Worm (Caenorhabditis elegans) whole organism, L3 larva: ENCODE results near the gene str-68.

Source experiments
- R02D3.7 ChIP-seq: fragments of 150-350 bp; optimal IDR thresholded peaks from 2 replicates; lab custom pipeline; 2014; ENCODE audit warnings: missing biosample characterization, missing genetic modification characterization
- ZK546.5 ChIP-seq: sonication (generic microtip); optimal IDR thresholded peaks from 2 replicates; lab custom pipeline; 2017; ENCODE audit warnings: missing biosample characterization, missing genetic modification characterization
- ama-1 ChIP-seq: fragments of 150-350 bp; optimal IDR thresholded peaks from 2 replicates; lab custom pipeline; 2018
- ceh-28 ChIP-seq: fragments of 150-350 bp; optimal IDR thresholded peaks from 2 replicates; lab custom pipeline; 2014; ENCODE audit warnings: missing biosample characterization, missing genetic modification reagents, missing genetic modification characterization
- ceh-82 ChIP-seq: fragments of 150-350 bp; optimal IDR thresholded peaks from 2 replicates; lab custom pipeline; 2014; ENCODE audit warnings: missing biosample characterization, missing genetic modification characterization
- daf-12 ChIP-seq: fragments of 150-350 bp; optimal IDR thresholded peaks from 2 replicates; lab custom pipeline; 2014; ENCODE audit warnings: missing biosample characterization, missing genetic modification reagents, missing genetic modification characterization
- egl-27 ChIP-seq: sonication (generic microtip); optimal IDR thresholded peaks from 4 replicates; lab custom pipeline; 2017; ENCODE audit warnings: missing biosample characterization, missing genetic modification reagents, missing genetic modification characterization
- egl-5 ChIP-seq: fragments of 150-350 bp; optimal IDR thresholded peaks from 2 replicates; lab custom pipeline; 2017; ENCODE audit warnings: missing biosample characterization, missing genetic modification reagents, missing genetic modification characterization, inconsistent platforms
- elt-2 ChIP-seq: sonication (generic microtip); optimal IDR thresholded peaks from 2 replicates; lab custom pipeline; 2016; ENCODE audit warnings: missing genetic modification reagents, mild to moderate bottlenecking, missing genetic modification characterization, missing compliant biosample characterization
- elt-3 ChIP-seq, 3 experiments: fragments of 150-350 bp in 1 of 3; sonication (generic microtip) in 2 of 3; optimal IDR thresholded peaks; 2 replicates in 2 of 3; 4 replicates in 1 of 3; lab custom pipeline; 2014 to 2017; ENCODE audit warnings: missing biosample characterization in 3 of 3, missing genetic modification characterization in 3 of 3
- eor-1 ChIP-seq, 2 experiments: fragments of 150-350 bp; optimal IDR thresholded peaks; 2 replicates each; lab custom pipeline; 2014 to 2018; ENCODE audit warnings: missing biosample characterization in 2 of 2, missing genetic modification characterization in 2 of 2
- fkh-10 ChIP-seq: sonication (generic microtip); optimal IDR thresholded peaks from 2 replicates; lab custom pipeline; 2017; ENCODE audit warnings: missing biosample characterization, missing genetic modification reagents, missing genetic modification characterization
- fkh-2 ChIP-seq: fragments of 150-350 bp; optimal IDR thresholded peaks from 2 replicates; lab custom pipeline; 2014; ENCODE audit warnings: missing biosample characterization, missing genetic modification reagents, missing genetic modification characterization
- fos-1 ChIP-seq: fragments of 150-350 bp; optimal IDR thresholded peaks from 2 replicates; lab custom pipeline; 2014; ENCODE audit warnings: missing biosample characterization, missing genetic modification characterization
- jun-1 ChIP-seq: fragments of 150-350 bp; optimal IDR thresholded peaks from 2 replicates; lab custom pipeline; 2014; ENCODE audit warnings: missing biosample characterization, missing genetic modification reagents, missing genetic modification characterization
- lin-15B ChIP-seq: fragments of 150-350 bp; optimal IDR thresholded peaks from 2 replicates; lab custom pipeline; 2014; ENCODE audit warnings: missing biosample characterization, missing genetic modification characterization
- lin-39 ChIP-seq: fragments of 150-350 bp; optimal IDR thresholded peaks from 2 replicates; lab custom pipeline; 2018; ENCODE audit warnings: missing biosample characterization, missing genetic modification reagents, missing genetic modification characterization
- lsy-12 ChIP-seq: sonication (generic microtip); optimal IDR thresholded peaks from 2 replicates; lab custom pipeline; 2016; ENCODE audit warnings: mild to moderate bottlenecking, missing genetic modification characterization, missing compliant biosample characterization
- mdl-1 ChIP-seq: fragments of 150-350 bp; optimal IDR thresholded peaks from 2 replicates; lab custom pipeline; 2014; ENCODE audit warnings: missing biosample characterization, missing genetic modification characterization
- mml-1 ChIP-seq: fragments of 150-350 bp; sonication (generic microtip); optimal IDR thresholded peaks from 3 replicates; lab custom pipeline; 2014; ENCODE audit warnings: missing biosample characterization, missing genetic modification characterization
- nfya-1 ChIP-seq: sonication (generic microtip); optimal IDR thresholded peaks from 2 replicates; lab custom pipeline; 2017; ENCODE audit warnings: missing genetic modification characterization, mild to moderate bottlenecking, missing compliant biosample characterization, antibody characterized with exemption, moderate library complexity; ENCODE audit not compliant: insufficient read depth
- nhr-11 ChIP-seq: fragments of 150-350 bp; optimal IDR thresholded peaks from 2 replicates; lab custom pipeline; 2014; ENCODE audit warnings: missing biosample characterization, missing genetic modification characterization
- nhr-12 ChIP-seq: fragments of 150-350 bp; optimal IDR thresholded peaks from 2 replicates; lab custom pipeline; 2014; ENCODE audit warnings: missing biosample characterization, missing genetic modification characterization
- nhr-23 ChIP-seq: fragments of 150-350 bp; optimal IDR thresholded peaks from 2 replicates; lab custom pipeline; 2014; ENCODE audit warnings: missing biosample characterization, missing genetic modification reagents, missing genetic modification characterization
- nhr-25 ChIP-seq: sonication (generic microtip); optimal IDR thresholded peaks from 2 replicates; lab custom pipeline; 2017; ENCODE audit warnings: missing biosample characterization, missing genetic modification characterization
- nhr-28 ChIP-seq: fragments of 150-350 bp; optimal IDR thresholded peaks from 2 replicates; lab custom pipeline; 2014; ENCODE audit warnings: missing biosample characterization, missing genetic modification characterization
- nhr-77 ChIP-seq: fragments of 150-350 bp; optimal IDR thresholded peaks from 2 replicates; lab custom pipeline; 2014; ENCODE audit warnings: missing biosample characterization, missing genetic modification characterization
- pha-4 ChIP-seq: fragments of 150-350 bp; optimal IDR thresholded peaks from 2 replicates; lab custom pipeline; 2014; ENCODE audit warnings: missing biosample characterization, missing genetic modification reagents, missing genetic modification characterization
- pqm-1 ChIP-seq: fragments of 150-350 bp; optimal IDR thresholded peaks from 2 replicates; lab custom pipeline; 2017; ENCODE audit warnings: missing biosample characterization, missing genetic modification characterization, inconsistent platforms
- sea-2 ChIP-seq: fragments of 150-350 bp; sonication (generic microtip); optimal IDR thresholded peaks from 4 replicates; lab custom pipeline; 2014; ENCODE audit warnings: missing biosample characterization, missing genetic modification reagents, missing genetic modification characterization
- skn-1 ChIP-seq: fragments of 150-350 bp; optimal IDR thresholded peaks from 2 replicates; lab custom pipeline; 2014; ENCODE audit warnings: missing biosample characterization, missing genetic modification characterization
- snpc-4 ChIP-seq: fragments of 150-350 bp; optimal IDR thresholded peaks from 2 replicates; lab custom pipeline; 2014; ENCODE audit warnings: missing biosample characterization, missing genetic modification characterization
- tbx-2 ChIP-seq: sonication (generic microtip); optimal IDR thresholded peaks from 2 replicates; lab custom pipeline; 2016; ENCODE audit warnings: mild to moderate bottlenecking, missing genetic modification characterization, missing compliant biosample characterization
- unc-39 ChIP-seq: sonication (generic microtip); optimal IDR thresholded peaks from 4 replicates; lab custom pipeline; 2017; ENCODE audit warnings: missing biosample characterization, missing genetic modification characterization
- ztf-4 ChIP-seq: fragments of 150-350 bp; optimal IDR thresholded peaks from 2 replicates; lab custom pipeline; 2014; ENCODE audit warnings: missing biosample characterization, missing genetic modification characterization

The str-68 gene

ce11 chrV:3146932-3147331 lies 39.6 kb upstream of the str-68 start, which contains the start of gene srab-11:
Gene srab-11, minus strand, starts transcription at chrV:3147032.
- no peak for TF ChIP-seq ceh-28
- TF ChIP-seq fos-1, result no peak
- no peak for TF ChIP-seq eor-1 (tag; optimal IDR thresholded peaks at IDR 0.05; lab: Kevin White, UChicago)
- no peak for TF ChIP-seq nfya-1 (tag; lab: Kevin White, UChicago)
- TF ChIP-seq egl-5 (tag; lab: Kevin White, UChicago), result no peak
- TF ChIP-seq ztf-4 (tag; lab: Kevin White, UChicago), result no peak
- no peak for TF ChIP-seq unc-39

ce11 chrV:3145241-3145640 lies 37.9 kb upstream of the str-68 start:
- TF ChIP-seq lin-39 (tag; lab: Kevin White, UChicago), result no peak
- no peak for TF ChIP-seq unc-39
- no peak for TF ChIP-seq nhr-12
- no peak for TF ChIP-seq nhr-77 (tag; lab: Kevin White, UChicago)
- no peak for TF ChIP-seq nhr-28 (tag; lab: Kevin White, UChicago)
- TF ChIP-seq ama-1 (lab: Kevin White, UChicago), result no peak
- TF ChIP-seq egl-27 (tag; lab: Kevin White, UChicago), result no peak
- no peak for TF ChIP-seq skn-1 (tag; lab: Kevin White, UChicago)
- TF ChIP-seq tbx-2 (tag; lab: Kevin White, UChicago), result no peak
- TF ChIP-seq jun-1 (tag; lab: Kevin White, UChicago), result no peak
- no peak for TF ChIP-seq sea-2
- no peak for TF ChIP-seq nhr-25 (tag; lab: Kevin White, UChicago)
- TF ChIP-seq fkh-2 (tag; lab: Kevin White, UChicago), result no peak
- no peak for TF ChIP-seq pha-4 (tag; lab: Kevin White, UChicago)

- no peak for TF ChIP-seq mml-1 (tag; lab: Kevin White, UChicago)
- no peak for TF ChIP-seq tbx-2 (tag; lab: Kevin White, UChicago)
- no peak for TF ChIP-seq nhr-77 (tag; lab: Kevin White, UChicago)
- TF ChIP-seq egl-27 (tag; lab: Kevin White, UChicago), result no peak
- TF ChIP-seq skn-1 (tag; lab: Kevin White, UChicago), result no peak
- TF ChIP-seq daf-12 (tag; lab: Kevin White, UChicago), result no peak
- TF ChIP-seq lsy-12 (tag; lab: Kevin White, UChicago), result no peak
- no peak for TF ChIP-seq lin-15B
- TF ChIP-seq ceh-28, result no peak
- TF ChIP-seq lin-39 (tag; lab: Kevin White, UChicago), result no peak
- no peak for TF ChIP-seq eor-1 (tag; optimal IDR thresholded peaks at IDR 0.05; lab: Kevin White, UChicago)
- TF ChIP-seq jun-1 (tag; lab: Kevin White, UChicago), result no peak
- TF ChIP-seq pha-4 (tag; lab: Kevin White, UChicago), result no peak
- TF ChIP-seq ztf-4 (tag; lab: Kevin White, UChicago), result no peak
- no peak for TF ChIP-seq nhr-11
- TF ChIP-seq ama-1 (lab: Kevin White, UChicago), result no peak
- TF ChIP-seq nhr-23 (tag; lab: Kevin White, UChicago), result no peak
- no peak for TF ChIP-seq fkh-10 (GFP tag; lab: Kevin White, UChicago)
Observed at ce11 chrV:3144494-3144893, 37.1 kb upstream of the str-68 start, which contains the start of gene srab-10. Gene srab-10, minus strand, starts transcription at chrV:3144594.

- TF ChIP-seq egl-27 (tag; lab: Kevin White, UChicago) (no peak), mdl-1 (tag; lab: Kevin White, UChicago) (no peak), unc-39 (no peak), pqm-1 (tag; lab: Kevin White, UChicago) (no peak)
Observed at ce11 chrV:3141190-3141589, 33.8 kb upstream of the str-68 start, which contains the start of gene srab-9. Gene srab-9, minus strand, starts transcription at chrV:3141290.

- TF ChIP-seq elt-2 (tag; lab: Kevin White, UChicago), result no peak
- TF ChIP-seq fkh-10 (GFP tag; lab: Kevin White, UChicago), result no peak
- no peak for TF ChIP-seq egl-5 (tag; lab: Kevin White, UChicago)
- no peak for TF ChIP-seq R02D3.7 (tag; lab: Kevin White, UChicago)
- TF ChIP-seq fos-1, result no peak
- TF ChIP-seq ZK546.5 (tag; lab: Kevin White, UChicago), result no peak
- no peak for TF ChIP-seq elt-3 (tag; optimal IDR thresholded peaks at IDR 0.05; lab: Kevin White, UChicago)
- TF ChIP-seq ceh-82, result no peak
- no peak for TF ChIP-seq ceh-28
- TF ChIP-seq snpc-4, result no peak
- TF ChIP-seq pqm-1 (tag; lab: Kevin White, UChicago), result no peak
- no peak for TF ChIP-seq fkh-2 (tag; lab: Kevin White, UChicago)
- TF ChIP-seq nhr-23 (tag; lab: Kevin White, UChicago), result no peak
Observed at ce11 chrV:3138488-3138887, 31.1 kb upstream of the str-68 start, which contains the start of the genes irld-3 and F02C9.1. Gene irld-3, minus strand, starts transcription at chrV:3138588. Gene F02C9.1, plus strand, starts transcription at chrV:3138703.
